Worm (Caenorhabditis elegans): ENCODE measurements around the gene srz-83.

ce11 chrIV:3526831-3527404 lies 22.7 kb downstream of the srz-83 start, which contains the start of gene M57.2:
- no peak for TF ChIP-seq flt-1 (GFP tag; IDR thresholded peaks at IDR 0.05)
- no peak for TF ChIP-seq ztf-23 (GFP tag; IDR thresholded peaks at IDR 0.05)
- TF ChIP-seq cog-1 (tag; optimal IDR thresholded peaks at IDR 0.05), result no peak
- TF ChIP-seq T22C8.4 (GFP tag; IDR thresholded peaks at IDR 0.05), result no peak
- TF ChIP-seq klf-2 (GFP tag; conservative IDR thresholded peaks at IDR 0.05), result no peak
- no peak for TF ChIP-seq ref-1 (GFP tag; conservative IDR thresholded peaks at IDR 0.05)
- no peak for TF ChIP-seq ztf-29 (GFP tag; IDR thresholded peaks at IDR 0.05)
- TF ChIP-seq med-1 (GFP tag; optimal IDR thresholded peaks at IDR 0.05; ENCODE audit: insufficient read depth), result no peak
- no peak for TF ChIP-seq tab-1 (GFP tag; IDR thresholded peaks at IDR 0.05)

Measured in whole organism, midembryonic.